Fruit fly (Drosophila melanogaster) whole organism, adult: ENCODE data around the gene Nup133.

Experiments used
- kay ChIP-seq: fragments of 200-800 bp; sonication (Bioruptor generic); peaks from one replicate; lab custom pipeline; 2016; ENCODE audit warnings: missing biosample characterization, missing genetic modification characterization, borderline replicate concordance
- tj ChIP-seq: fragments of 200-800 bp; sonication (Bioruptor generic); optimal IDR thresholded peaks from 3 replicates; lab custom pipeline; 2017; ENCODE audit warnings: missing biosample characterization, mild to moderate bottlenecking, missing genetic modification characterization, moderate library complexity

DNA sequence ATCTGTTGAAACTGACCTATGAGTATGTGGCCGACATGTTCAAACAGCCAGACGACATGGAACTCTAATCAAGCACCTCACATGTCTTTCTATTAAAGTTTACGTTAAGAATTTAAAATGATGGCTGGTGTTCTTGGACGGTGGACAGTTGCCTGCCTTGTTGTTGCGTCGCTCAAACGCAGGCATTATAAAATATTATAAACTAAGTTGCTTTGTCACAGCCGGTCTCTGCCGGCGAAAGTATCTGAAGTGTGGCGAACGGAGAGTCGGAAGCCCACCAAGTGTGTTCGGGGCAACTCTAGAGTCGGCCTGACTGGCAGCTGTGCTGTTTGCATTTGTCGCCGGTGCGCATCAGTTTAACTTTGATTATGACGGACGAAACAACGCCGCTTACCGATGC, 4.3 kb downstream of the Nup133 start, which contains the start of gene cd:
- no peak for TF ChIP-seq kay
- TF ChIP-seq tj, result no peak
